Fruit fly (Drosophila melanogaster): ENCODE measurements around the gene Syx17.

The Syx17 gene

dm6 chr3L:4354898-4355627 lies 48.2 kb upstream of the Syx17 start (continued):
- TF ChIP-seq CG8478 (optimal IDR thresholded peaks at IDR 0.05) (no peak), sob (GFP tag; IDR thresholded peaks at IDR 0.05) (no peak), ash1 (GFP tag; optimal IDR thresholded peaks at IDR 0.05) (no peak), sqz (GFP tag; optimal IDR thresholded peaks at IDR 0.05) (peak; percentile 11), prd (optimal IDR thresholded peaks at IDR 0.05) (no peak), prd (GFP tag; IDR thresholded peaks at IDR 0.05) (no peak), bcd (GFP tag; optimal IDR thresholded peaks at IDR 0.05) (peak; percentile 20), ems (GFP tag; optimal IDR thresholded peaks at IDR 0.05) (no peak), CG42726 (GFP tag; IDR thresholded peaks at IDR 0.05; ENCODE audit: partially characterized antibody) (no peak), so (GFP tag; IDR thresholded peaks at IDR 0.05) (no peak), slou (GFP tag; optimal IDR thresholded peaks at IDR 0.05) (no peak), CoRest (tag; optimal IDR thresholded peaks at IDR 0.05) (peak; percentile 69), E2f1 (GFP tag; IDR thresholded peaks at IDR 0.05) (no peak), sima (GFP tag; optimal IDR thresholded peaks at IDR 0.05) (no peak), Side (GFP tag; optimal IDR thresholded peaks at IDR 0.05) (no peak), zen2 (GFP tag; IDR thresholded peaks at IDR 0.05; ENCODE audit: partially characterized antibody) (no peak), CG14441 (GFP tag; IDR thresholded peaks at IDR 0.05) (no peak), CG30020 (tag; optimal IDR thresholded peaks at IDR 0.05) (no peak), gcm (GFP tag; optimal IDR thresholded peaks at IDR 0.05) (no peak), CG12942 (GFP tag; optimal IDR thresholded peaks at IDR 0.05) (no peak), sens-2 (GFP tag; IDR thresholded peaks at IDR 0.05) (no peak), CG32772 (GFP tag; IDR thresholded peaks at IDR 0.05) (no peak), Asciz (GFP tag; optimal IDR thresholded peaks at IDR 0.05) (peak; percentile 0), amos (GFP tag; IDR thresholded peaks at IDR 0.05; ENCODE audit: partially characterized antibody) (no peak), onecut (GFP tag; IDR thresholded peaks at IDR 0.05) (no peak), dan (GFP tag; IDR thresholded peaks at IDR 0.05) (no peak), eve (GFP tag; optimal IDR thresholded peaks at IDR 0.05) (no peak), ssp (GFP tag; IDR thresholded peaks at IDR 0.05) (no peak), nau (GFP tag; optimal IDR thresholded peaks at IDR 0.05) (no peak), CG6854 (GFP tag; optimal IDR thresholded peaks at IDR 0.05) (no peak), crp (GFP tag; optimal IDR thresholded peaks at IDR 0.05) (no peak), CG15601 (tag; optimal IDR thresholded peaks at IDR 0.05) (peak; percentile 42), Hr39 (optimal IDR thresholded peaks at IDR 0.05) (no peak), GATAe (GFP tag; conservative IDR thresholded peaks at IDR 0.05) (no peak), CG1602 (GFP tag; optimal IDR thresholded peaks at IDR 0.05) (no peak), Nf-YC (tag; optimal IDR thresholded peaks at IDR 0.05) (no peak), CG3065 (GFP tag; optimal IDR thresholded peaks at IDR 0.05) (no peak), Bdp1 (GFP tag; optimal IDR thresholded peaks at IDR 0.05) (no peak), CG12236 (GFP tag; optimal IDR thresholded peaks at IDR 0.05) (no peak), Rfx (GFP tag; IDR thresholded peaks at IDR 0.05) (no peak), CG4820 (GFP tag; optimal IDR thresholded peaks at IDR 0.05) (no peak), CG10979 (tag; optimal IDR thresholded peaks at IDR 0.05) (peak; percentile 56), slbo (GFP tag; IDR thresholded peaks at IDR 0.05) (no peak), p53 (GFP tag; optimal IDR thresholded peaks at IDR 0.05) (no peak), CG3838 (GFP tag; optimal IDR thresholded peaks at IDR 0.05) (no peak), MBD-R2 (GFP tag; IDR thresholded peaks at IDR 0.05) (no peak), bbx (GFP tag; IDR thresholded peaks at IDR 0.05; ENCODE audit: partially characterized antibody) (no peak), tap (tag; optimal IDR thresholded peaks at IDR 0.05) (no peak), CG2202 (tag; optimal IDR thresholded peaks at IDR 0.05) (peak; percentile 8), CG8359 (GFP tag; optimal IDR thresholded peaks at IDR 0.05; ENCODE audit: borderline replicate concordance) (no peak), B-H2 (GFP tag; optimal IDR thresholded peaks at IDR 0.05) (no peak)
